Fruit fly (Drosophila melanogaster) whole organism: ENCODE data around the gene lawc.

Experiments used
- Dll ChIP-seq: fragments of >200 bp; optimal IDR thresholded peaks from 2 replicates; lab custom pipeline; 2017
- usp ChIP-seq: fragments of >200 bp; optimal IDR thresholded peaks from 2 replicates; lab custom pipeline; 2017; ENCODE audit warnings: missing biosample characterization, missing genetic modification characterization, mixed read lengths

DNA sequence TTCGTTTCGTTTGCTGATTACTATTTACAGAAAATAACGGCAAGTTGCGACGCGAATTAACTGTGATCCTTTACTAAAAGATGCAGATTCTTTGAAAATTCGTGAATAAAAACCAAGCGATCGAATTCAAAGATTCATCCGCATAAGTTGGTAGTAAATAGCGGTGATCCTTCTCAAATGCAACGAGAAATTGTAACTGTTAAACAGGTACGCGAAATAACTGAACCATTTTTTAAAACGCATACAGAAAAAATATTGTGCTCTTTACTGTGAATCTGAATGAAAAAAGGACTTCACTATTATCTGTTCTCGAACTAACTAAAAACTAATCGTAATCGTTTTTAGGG is 10.0 kb upstream of the lawc start:
- TF ChIP-seq Dll (lab: Kevin White, UChicago) (no peak), usp (GFP tag; lab: Kevin White, UChicago) (no peak)
